Worm (Caenorhabditis elegans) whole organism, late embryonic: ENCODE measurements around the gene mdt-29.

ENCODE experiments used
- C38D4.7 ChIP-seq: fragments of 200-800 bp; sonication (Bioruptor generic); optimal IDR thresholded peaks from 2 replicates; lab custom pipeline; 2018; ENCODE audit warnings: mild to moderate bottlenecking, missing genetic modification characterization, moderate library complexity, missing compliant biosample characterization
- K02D7.2 ChIP-seq: sonication (generic microtip); optimal IDR thresholded peaks from 2 replicates; lab custom pipeline; 2017; ENCODE audit warnings: mild to moderate bottlenecking, missing genetic modification characterization, missing compliant biosample characterization
- ama-1 ChIP-seq: fragments of 150-350 bp; optimal IDR thresholded peaks from 2 replicates; lab custom pipeline; 2014
- dve-1 ChIP-seq: sonication (generic microtip); optimal IDR thresholded peaks from 2 replicates; lab custom pipeline; 2017; ENCODE audit warnings: antibody characterized with exemption, mild to moderate bottlenecking, missing genetic modification characterization, missing compliant biosample characterization
- elt-2 ChIP-seq: sonication (generic microtip); optimal IDR thresholded peaks from 2 replicates; lab custom pipeline; 2016; ENCODE audit warnings: missing genetic modification reagents, missing genetic modification characterization, missing compliant biosample characterization
- hlh-15 ChIP-seq: sonication (generic microtip); optimal IDR thresholded peaks from 2 replicates; lab custom pipeline; 2016; ENCODE audit warnings: missing genetic modification characterization, missing compliant biosample characterization
- nfya-1 ChIP-seq: sonication (generic microtip); optimal IDR thresholded peaks from 2 replicates; lab custom pipeline; 2017; ENCODE audit warnings: missing genetic modification characterization, mild to moderate bottlenecking, missing compliant biosample characterization, antibody characterized with exemption, moderate library complexity
- odd-2 ChIP-seq: sonication (generic microtip); optimal IDR thresholded peaks from 2 replicates; lab custom pipeline; 2017; ENCODE audit warnings: antibody characterized with exemption, mild to moderate bottlenecking, missing genetic modification characterization, missing compliant biosample characterization
- pax-1 ChIP-seq: fragments of 150-350 bp; optimal IDR thresholded peaks from 2 replicates; lab custom pipeline; 2014; ENCODE audit warnings: missing biosample characterization, missing genetic modification characterization
- pha-4 ChIP-seq: fragments of 150-350 bp; optimal IDR thresholded peaks from 2 replicates; lab custom pipeline; 2018; ENCODE audit warnings: missing biosample characterization, missing genetic modification reagents, missing genetic modification characterization
- pqm-1 ChIP-seq: sonication (generic microtip); optimal IDR thresholded peaks from 2 replicates; lab custom pipeline; 2016; ENCODE audit warnings: missing genetic modification characterization, missing compliant biosample characterization
- ref-2 ChIP-seq: sonication (generic microtip); optimal IDR thresholded peaks from 2 replicates; lab custom pipeline; 2016; ENCODE audit warnings: missing genetic modification characterization, missing compliant biosample characterization
- ztf-16 ChIP-seq: sonication (generic microtip); optimal IDR thresholded peaks from 2 replicates; lab custom pipeline; 2017; ENCODE audit warnings: missing genetic modification characterization, missing compliant biosample characterization

- TF ChIP-seq pax-1 (no peak), elt-2 (tag; lab: Kevin White, UChicago) (no peak), hlh-15 (tag; lab: Kevin White, UChicago) (no peak), ama-1 (lab: Kevin White, UChicago) (no peak), K02D7.2 (no peak), ztf-16 (no peak), nfya-1 (tag; lab: Kevin White, UChicago) (no peak), pha-4 (tag; lab: Kevin White, UChicago) (no peak), dve-1 (tag; lab: Kevin White, UChicago) (no peak), ref-2 (tag; lab: Kevin White, UChicago) (no peak), C38D4.7 (GFP tag; lab: Kevin White, UChicago) (no peak), pqm-1 (no peak), odd-2 (tag; lab: Kevin White, UChicago) (no peak)
Observed at ce11 chrIII:13742028-13742427, 30.9 kb upstream of the mdt-29 start.
